Fruit fly (Drosophila melanogaster) whole organism, embryonic: ENCODE measurements around the gene Tg.

ENCODE experiments used
- Atf6 ChIP-seq: fragments of 200-800 bp; sonication (Bioruptor generic); IDR thresholded peaks from 2 replicates; pipeline ENCODE4 v1.3.6; 2022; ENCODE audit warnings: missing biosample characterization, missing genetic modification characterization
- B-H2 ChIP-seq: fragments of 200-800 bp; sonication (Bioruptor generic); optimal IDR thresholded peaks from 2 replicates; lab custom pipeline; 2018; ENCODE audit warnings: missing biosample characterization, mild to moderate bottlenecking, missing genetic modification characterization
- CG10462 ChIP-seq: fragments of 200-800 bp; sonication (Bioruptor generic); optimal IDR thresholded peaks from 2 replicates; lab custom pipeline; 2016; ENCODE audit warnings: missing biosample characterization, missing genetic modification characterization
- CG11504 ChIP-seq: fragments of 200-800 bp; sonication (Bioruptor generic); optimal IDR thresholded peaks from 3 replicates; lab custom pipeline; 2019; ENCODE audit warnings: missing biosample characterization, mild to moderate bottlenecking, missing genetic modification characterization, moderate library complexity
- CG12659 ChIP-seq: fragments of 200-800 bp; sonication (Bioruptor generic); optimal IDR thresholded peaks from 3 replicates; lab custom pipeline; 2017; ENCODE audit warnings: mild to moderate bottlenecking, missing biosample characterization, missing genetic modification reagents, missing genetic modification characterization
- CG13123 ChIP-seq: fragments of 200-800 bp; sonication (Bioruptor generic); optimal IDR thresholded peaks from 2 replicates; lab custom pipeline; 2016; ENCODE audit warnings: missing biosample characterization, missing genetic modification characterization
- CG17385 ChIP-seq: fragments of 200-800 bp; sonication (Bioruptor generic); optimal IDR thresholded peaks from 3 replicates; lab custom pipeline; 2018; ENCODE audit warnings: missing biosample characterization, mild to moderate bottlenecking, missing genetic modification characterization
- CG18476 ChIP-seq: fragments of 200-800 bp; sonication (Bioruptor generic); optimal IDR thresholded peaks from 2 replicates; lab custom pipeline; 2016; ENCODE audit warnings: missing biosample characterization, mild to moderate bottlenecking, missing genetic modification characterization
- CG18599 ChIP-seq: fragments of 200-800 bp; sonication (Bioruptor generic); optimal IDR thresholded peaks from 3 replicates; lab custom pipeline; 2017; ENCODE audit warnings: missing biosample characterization, missing genetic modification characterization, mild to moderate bottlenecking, moderate library complexity, missing genetic modification reagents
- CG2202 ChIP-seq: fragments of 200-800 bp; sonication (Bioruptor generic); optimal IDR thresholded peaks from 2 replicates; lab custom pipeline; 2018; ENCODE audit warnings: missing biosample characterization, mild to moderate bottlenecking, missing genetic modification characterization
- CG3163 ChIP-seq: fragments of 200-800 bp; sonication (Bioruptor generic); optimal IDR thresholded peaks from 3 replicates; lab custom pipeline; 2016; ENCODE audit warnings: missing biosample characterization, missing genetic modification characterization
- CG4360 ChIP-seq: fragments of 200-800 bp; sonication (Bioruptor generic); IDR thresholded peaks from 2 replicates; pipeline ENCODE4 v1.3.6; 2022; ENCODE audit warnings: missing biosample characterization, missing genetic modification characterization
- CG6654 ChIP-seq: fragments of 200-800 bp; sonication (Bioruptor generic); optimal IDR thresholded peaks from 2 replicates; lab custom pipeline; 2017; ENCODE audit warnings: missing biosample characterization, mild to moderate bottlenecking, missing genetic modification characterization
- Camta ChIP-seq: fragments of 200-800 bp; sonication (Bioruptor generic); optimal IDR thresholded peaks from 2 replicates; lab custom pipeline; 2016; ENCODE audit warnings: missing biosample characterization, missing genetic modification characterization
- D19A ChIP-seq: fragments of 200-800 bp; optimal IDR thresholded peaks from 3 replicates; lab custom pipeline; 2019; ENCODE audit warnings: missing biosample characterization, mild to moderate bottlenecking, missing genetic modification characterization, moderate library complexity
- Dbx ChIP-seq: fragments of 200-800 bp; sonication (Bioruptor generic); IDR thresholded peaks from 3 replicates; pipeline ENCODE4 v1.3.6; 2022; ENCODE audit warnings: missing biosample characterization, missing genetic modification characterization
- Elba2 ChIP-seq: fragments of 200-800 bp; sonication (Bioruptor generic); optimal IDR thresholded peaks from 3 replicates; lab custom pipeline; 2016; ENCODE audit warnings: missing biosample characterization, missing genetic modification characterization
- Gsc ChIP-seq: fragments of 200-800 bp; sonication (Bioruptor generic); IDR thresholded peaks from 2 replicates; pipeline ENCODE4 v1.3.6; 2022; ENCODE audit warnings: missing biosample characterization, missing genetic modification characterization
- HLH4C ChIP-seq: fragments of 200-800 bp; sonication (Bioruptor generic); IDR thresholded peaks from 3 replicates; pipeline ENCODE4 v1.3.6; 2022; ENCODE audit warnings: missing biosample characterization, missing genetic modification characterization; ENCODE audit not compliant: partially characterized antibody
- Jarid2 ChIP-seq: fragments of 200-800 bp; sonication (Bioruptor generic); optimal IDR thresholded peaks from 3 replicates; lab custom pipeline; 2017; ENCODE audit warnings: mild to moderate bottlenecking, missing biosample characterization, missing genetic modification reagents, missing genetic modification characterization
- NfI ChIP-seq: fragments of 200-800 bp; sonication (Bioruptor generic); optimal IDR thresholded peaks from 3 replicates; lab custom pipeline; 2018; ENCODE audit warnings: missing biosample characterization, mild to moderate bottlenecking, missing genetic modification characterization, moderate library complexity
- PHDP ChIP-seq: fragments of 200-800 bp; sonication (Bioruptor generic); optimal IDR thresholded peaks from 3 replicates; lab custom pipeline; 2018; ENCODE audit warnings: missing biosample characterization, mild to moderate bottlenecking, missing genetic modification characterization, moderate library complexity
- Ptx1 ChIP-seq: fragments of 200-800 bp; sonication (Bioruptor generic); IDR thresholded peaks from 2 replicates; pipeline ENCODE4 v1.3.6; 2022; ENCODE audit warnings: missing biosample characterization, missing genetic modification characterization
- Rfx ChIP-seq: fragments of 200-800 bp; sonication (Bioruptor generic); IDR thresholded peaks from 2 replicates; pipeline ENCODE4 v1.3.6; 2022; ENCODE audit warnings: missing biosample characterization, missing genetic modification characterization
- Scr ChIP-seq: fragments of 200-800 bp; sonication (Bioruptor generic); IDR thresholded peaks from 2 replicates; pipeline ENCODE4 v1.3.6; 2022; ENCODE audit warnings: missing biosample characterization, missing genetic modification characterization; ENCODE audit not compliant: partially characterized antibody
- Sox100B ChIP-seq: fragments of 200-800 bp; sonication (Bioruptor generic); optimal IDR thresholded peaks from 3 replicates; lab custom pipeline; 2018; ENCODE audit warnings: missing biosample characterization, mild to moderate bottlenecking, missing genetic modification characterization
- Sox102F ChIP-seq: fragments of 200-800 bp; sonication (Bioruptor generic); optimal IDR thresholded peaks from 2 replicates; lab custom pipeline; 2018; ENCODE audit warnings: missing biosample characterization, mild to moderate bottlenecking, missing genetic modification characterization, moderate library complexity
- Spps ChIP-seq: fragments of 200-800 bp; sonication (Bioruptor generic); optimal IDR thresholded peaks from 2 replicates; lab custom pipeline; 2018; ENCODE audit warnings: missing biosample characterization, mild to moderate bottlenecking, missing genetic modification characterization
- Trl ChIP-seq, 3 experiments: fragments of >200 bp in 2 of 3; fragments of 200-800 bp in 1 of 3; sonication (Bioruptor generic) in 1 of 3; optimal IDR thresholded peaks; 2 replicates in 1 of 3; 3 replicates in 2 of 3; lab custom pipeline; 2016 to 2017; ENCODE audit warnings: missing biosample characterization in 1 of 3, missing genetic modification characterization in 1 of 3
- al ChIP-seq: fragments of 200-800 bp; sonication (Bioruptor generic); IDR thresholded peaks from 2 replicates; pipeline ENCODE4 v1.3.6; 2022; ENCODE audit warnings: missing biosample characterization, missing genetic modification characterization
- bcd ChIP-seq: fragments of 200-800 bp; sonication (Bioruptor generic); optimal IDR thresholded peaks from 2 replicates; lab custom pipeline; 2017; ENCODE audit warnings: missing biosample characterization, mild to moderate bottlenecking, missing genetic modification characterization
- bigmax ChIP-seq: fragments of 200-800 bp; sonication (Bioruptor generic); optimal IDR thresholded peaks from 2 replicates; lab custom pipeline; 2018; ENCODE audit warnings: missing biosample characterization, mild to moderate bottlenecking, missing genetic modification characterization
- chinmo ChIP-seq: fragments of 200-800 bp; sonication (Bioruptor generic); IDR thresholded peaks from 4 replicates; pipeline ENCODE4 v1.3.6; 2022; ENCODE audit warnings: missing biosample characterization, missing genetic modification characterization; ENCODE audit not compliant: partially characterized antibody
- ci ChIP-seq: fragments of 200-800 bp; sonication (Bioruptor generic); IDR thresholded peaks from 3 replicates; pipeline ENCODE4 v1.3.6; 2022; ENCODE audit warnings: missing biosample characterization, missing genetic modification characterization
- ftz-f1 ChIP-seq: fragments of 200-800 bp; sonication (Bioruptor generic); optimal IDR thresholded peaks from 2 replicates; lab custom pipeline; 2016; ENCODE audit warnings: missing biosample characterization, missing genetic modification characterization
- grn ChIP-seq: fragments of 200-800 bp; sonication (Bioruptor generic); optimal IDR thresholded peaks from 3 replicates; lab custom pipeline; 2017; ENCODE audit warnings: missing biosample characterization, missing genetic modification characterization
- her ChIP-seq: fragments of 200-800 bp; sonication (Bioruptor generic); optimal IDR thresholded peaks from 2 replicates; lab custom pipeline; 2016; ENCODE audit warnings: missing biosample characterization, missing genetic modification characterization
- hkb ChIP-seq, 2 experiments: fragments of 200-800 bp in 1 of 2; fragments of >200 bp in 1 of 2; sonication (Bioruptor generic) in 1 of 2; IDR thresholded peaks in 1 of 2; optimal IDR thresholded peaks in 1 of 2; 2 replicates each; pipeline versions ENCODE4 v1.3.6 to Lab custom; 2017 to 2022; ENCODE audit warnings: missing biosample characterization in 1 of 2, missing genetic modification characterization in 1 of 2
- ken ChIP-seq: fragments of 200-800 bp; sonication (Bioruptor generic); IDR thresholded peaks from 3 replicates; pipeline ENCODE4 v1.3.6; 2022; ENCODE audit warnings: missing biosample characterization, missing genetic modification characterization
- kni ChIP-seq: fragments of 200-800 bp; sonication (Bioruptor generic); optimal IDR thresholded peaks from 3 replicates; lab custom pipeline; 2017; ENCODE audit warnings: mild to moderate bottlenecking, missing biosample characterization, missing genetic modification reagents, missing genetic modification characterization
- lilli ChIP-seq: fragments of 200-800 bp; sonication (Bioruptor generic); optimal IDR thresholded peaks from 3 replicates; lab custom pipeline; 2016; ENCODE audit warnings: missing biosample characterization, missing genetic modification characterization
- pros ChIP-seq: fragments of 200-800 bp; sonication (Bioruptor generic); optimal IDR thresholded peaks from 3 replicates; lab custom pipeline; 2019; ENCODE audit warnings: missing biosample characterization, mild to moderate bottlenecking, missing genetic modification characterization, moderate library complexity
- slbo ChIP-seq: fragments of 200-800 bp; sonication (Bioruptor generic); IDR thresholded peaks from 2 replicates; pipeline ENCODE4 v1.3.6; 2022; ENCODE audit warnings: missing biosample characterization, missing genetic modification characterization
- sqz ChIP-seq: fragments of 200-800 bp; sonication (Bioruptor generic); optimal IDR thresholded peaks from 3 replicates; lab custom pipeline; 2018; ENCODE audit warnings: missing biosample characterization, mild to moderate bottlenecking, missing genetic modification characterization
- tup ChIP-seq: fragments of 200-800 bp; sonication (Bioruptor generic); optimal IDR thresholded peaks from 2 replicates; lab custom pipeline; 2016; ENCODE audit warnings: missing biosample characterization, mild to moderate bottlenecking, missing genetic modification characterization, moderate library complexity
- wdn ChIP-seq: fragments of 200-800 bp; sonication (Bioruptor generic); IDR thresholded peaks from 2 replicates; pipeline ENCODE4 v1.3.6; 2022; ENCODE audit warnings: missing biosample characterization, missing genetic modification characterization
- zen ChIP-seq: fragments of 200-800 bp; sonication (Bioruptor generic); optimal IDR thresholded peaks from 3 replicates; lab custom pipeline; 2018; ENCODE audit warnings: missing biosample characterization, mild to moderate bottlenecking, missing genetic modification characterization, moderate library complexity

The Tg gene

DNA sequence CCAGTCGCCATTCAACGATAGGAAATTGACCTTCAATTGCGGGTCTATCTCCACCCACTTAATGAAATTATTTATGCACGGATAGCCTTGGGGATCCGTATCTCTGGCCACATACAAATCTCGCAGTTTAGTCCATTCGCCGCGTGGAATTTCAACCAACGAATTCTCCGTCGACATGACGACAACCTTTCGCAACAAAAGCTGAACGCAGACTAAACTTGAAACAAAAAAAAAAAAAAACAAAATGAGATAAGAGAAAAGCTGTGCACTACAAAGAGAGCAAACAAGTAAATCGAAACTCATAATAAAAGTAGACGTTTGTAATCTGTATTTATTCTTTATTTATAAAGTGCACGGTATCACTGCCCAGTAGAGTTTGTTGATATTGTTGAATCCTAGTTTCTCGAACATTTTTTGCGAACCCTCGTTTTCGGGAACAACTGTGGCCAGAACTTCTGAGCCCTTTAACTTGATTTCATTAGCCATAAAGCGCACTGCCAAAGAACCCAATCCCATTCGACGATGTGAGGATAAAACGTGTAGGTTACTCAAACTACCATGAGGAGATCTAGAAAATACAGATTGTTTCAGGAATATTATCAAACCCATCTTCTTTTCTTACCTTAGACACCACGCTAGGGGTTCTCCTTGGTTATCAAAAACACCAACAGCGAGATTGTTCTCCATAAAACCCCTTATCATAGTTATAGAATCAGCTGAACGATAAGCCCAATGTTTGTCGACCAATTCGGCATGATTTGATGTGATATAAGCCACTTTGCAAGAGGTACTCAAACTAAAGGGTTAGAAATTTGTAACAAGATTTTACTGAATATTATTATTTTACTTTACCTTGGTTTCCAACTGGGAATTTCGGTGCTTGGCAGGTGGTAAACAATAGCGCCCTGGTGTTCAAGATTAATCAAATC is 1.7 kb upstream of the Tg start, which contains the start of gene CG12560 (continued):
- TF ChIP-seq CG6654 (GFP tag; lab: Kevin White, UChicago) (no peak), CG12659 (GFP tag; lab: Kevin White, UChicago) (peak; percentile 26), al (no peak), Gsc (GFP tag; lab: Robert Waterston, UW) (no peak), CG18599 (peak; percentile 30), Camta (GFP tag; lab: Kevin White, UChicago) (peak; percentile 20), Sox102F (GFP tag; lab: Kevin White, UChicago) (peak; percentile 32), sqz (GFP tag; lab: Kevin White, UChicago) (peak; percentile 27), PHDP (tag; lab: Kevin White, UChicago) (peak; percentile 23), bcd (GFP tag; lab: Kevin White, UChicago) (no peak), CG3163 (peak; percentile 95), ken (GFP tag; lab: Robert Waterston, UW) (no peak), lilli (GFP tag; lab: Kevin White, UChicago) (peak; percentile 24), kni (GFP tag; lab: Kevin White, UChicago) (no peak), CG18476 (no peak), D19A (tag; lab: Kevin White, UChicago) (peak; percentile 16), CG10462 (GFP tag; lab: Kevin White, UChicago) (no peak), Jarid2 (GFP tag; lab: Kevin White, UChicago) (peak; percentile 81), her (GFP tag; lab: Kevin White, UChicago) (peak; percentile 43), ci (GFP tag; lab: Robert Waterston, UW) (0 out of 3 replicates have a peak, but pooled peaks have one; percentile 6), Atf6 (peak; percentile 31; the same call in 1 of the 2 replicates), Dbx (GFP tag; lab: Robert Waterston, UW) (no peak), Sox100B (peak; percentile 19), tup (GFP tag; lab: Kevin White, UChicago) (no peak), CG11504 (tag; lab: Kevin White, UChicago) (peak; percentile 64), ftz-f1 (peak; percentile 80), Trl (optimal IDR thresholded peaks at IDR 0.05; lab: Kevin White, UChicago) (peak; percentile 15 to 60), Trl (GFP tag; optimal IDR thresholded peaks at IDR 0.05; lab: Kevin White, UChicago) (peak; percentile 40), bigmax (GFP tag; lab: Kevin White, UChicago) (no peak), NfI (GFP tag; lab: Kevin White, UChicago) (peak; percentile 12), CG2202 (tag; lab: Kevin White, UChicago) (no peak), Ptx1 (peak; percentile 29), zen (tag; lab: Kevin White, UChicago) (no peak), Scr (GFP tag; lab: Robert Waterston, UW) (0 out of 2 replicates have a peak, but pooled peaks have one; percentile 21), Elba2 (GFP tag; lab: Kevin White, UChicago) (no peak), grn (GFP tag; lab: Kevin White, UChicago) (peak; percentile 78), CG4360 (GFP tag; lab: Robert Waterston, UW) (no peak), chinmo (GFP tag; lab: Robert Waterston, UW) (peak; percentile 73; the same call in 2 of the 4 replicates), CG17385 (peak; percentile 21), Spps (tag; lab: Kevin White, UChicago) (no peak), pros (no peak), hkb (optimal IDR thresholded peaks at IDR 0.05; lab: Kevin White, UChicago) (no peak), hkb (GFP tag; IDR thresholded peaks at IDR 0.05; lab: Robert Waterston, UW) (0 out of 2 replicates have a peak, but pooled peaks have one; percentile 32), B-H2 (GFP tag; lab: Kevin White, UChicago) (peak; percentile 6), Rfx (GFP tag; lab: Robert Waterston, UW) (peak; percentile 21; the same call in 1 of the 2 replicates), CG13123 (peak; percentile 2), wdn (GFP tag; lab: Robert Waterston, UW) (no peak), HLH4C (GFP tag; lab: Robert Waterston, UW) (no peak), slbo (GFP tag; lab: Robert Waterston, UW) (0 out of 2 replicates have a peak, but pooled peaks have one; percentile 2)
